Fruit fly (Drosophila melanogaster) whole organism, embryonic: ENCODE results near the gene CG31287.
A peak's percentile ranks its signal among the peaks of the same experiment; 100 is the strongest.

Experiments used
- Abd-B ChIP-seq: fragments of 200-800 bp; sonication (Bioruptor generic); optimal IDR thresholded peaks from 2 replicates; lab custom pipeline; 2018; ENCODE audit warnings: missing biosample characterization, mild to moderate bottlenecking, missing genetic modification characterization, moderate library complexity
- Atf-2 ChIP-seq: fragments of 200-800 bp; sonication (Bioruptor generic); optimal IDR thresholded peaks from 2 replicates; lab custom pipeline; 2016; ENCODE audit warnings: missing biosample characterization, missing genetic modification characterization
- CG10321 ChIP-seq: fragments of 200-800 bp; sonication (Bioruptor generic); IDR thresholded peaks from 2 replicates; pipeline ENCODE4 v1.3.6; 2022; ENCODE audit warnings: missing biosample characterization, missing genetic modification characterization
- CG11085 ChIP-seq: fragments of 200-800 bp; sonication (Bioruptor generic); IDR thresholded peaks from 2 replicates; pipeline ENCODE4 v1.3.6; 2022; ENCODE audit warnings: missing biosample characterization, missing genetic modification characterization
- CG12071 ChIP-seq: fragments of 200-800 bp; sonication (Bioruptor generic); optimal IDR thresholded peaks from 3 replicates; lab custom pipeline; 2018; ENCODE audit warnings: missing biosample characterization, mild to moderate bottlenecking, missing genetic modification characterization
- CG12219 ChIP-seq: fragments of 200-800 bp; sonication (Bioruptor generic); optimal IDR thresholded peaks from 3 replicates; lab custom pipeline; 2018; ENCODE audit warnings: missing biosample characterization, mild to moderate bottlenecking, missing genetic modification characterization
- CG1233 ChIP-seq: fragments of 200-800 bp; sonication (Bioruptor generic); optimal IDR thresholded peaks from 4 replicates; lab custom pipeline; 2018; ENCODE audit warnings: missing biosample characterization, mild to moderate bottlenecking, missing genetic modification characterization
- CG13296 ChIP-seq: fragments of 200-800 bp; sonication (Bioruptor generic); optimal IDR thresholded peaks from 3 replicates; lab custom pipeline; 2018; ENCODE audit warnings: missing biosample characterization, mild to moderate bottlenecking, missing genetic modification characterization
- CG14014 ChIP-seq: fragments of 200-800 bp; sonication (Bioruptor generic); IDR thresholded peaks from 2 replicates; pipeline ENCODE4 v1.3.6; 2022; ENCODE audit warnings: missing biosample characterization, missing genetic modification characterization
- CG15479 ChIP-seq: fragments of 200-800 bp; sonication (Bioruptor generic); optimal IDR thresholded peaks from 3 replicates; lab custom pipeline; 2019; ENCODE audit warnings: missing biosample characterization, mild to moderate bottlenecking, missing genetic modification characterization, moderate library complexity
- CG15601 ChIP-seq: fragments of 200-800 bp; sonication (Bioruptor generic); optimal IDR thresholded peaks from 3 replicates; lab custom pipeline; 2019; ENCODE audit warnings: missing biosample characterization, mild to moderate bottlenecking, missing genetic modification characterization, moderate library complexity
- CG1792 ChIP-seq: fragments of 200-800 bp; sonication (Bioruptor generic); optimal IDR thresholded peaks from 2 replicates; lab custom pipeline; 2016; ENCODE audit warnings: missing biosample characterization, missing genetic modification characterization
- CG2116 ChIP-seq: fragments of 200-800 bp; sonication (Bioruptor generic); optimal IDR thresholded peaks from 3 replicates; lab custom pipeline; 2018; ENCODE audit warnings: missing biosample characterization, mild to moderate bottlenecking, missing genetic modification characterization
- CG2129 ChIP-seq: fragments of 200-800 bp; sonication (Bioruptor generic); IDR thresholded peaks from 2 replicates; pipeline ENCODE4 v1.3.6; 2022; ENCODE audit warnings: missing biosample characterization, missing genetic modification characterization; ENCODE audit not compliant: partially characterized antibody
- CG4328 ChIP-seq: fragments of 200-800 bp; sonication (Bioruptor generic); optimal IDR thresholded peaks from 3 replicates; lab custom pipeline; 2017; ENCODE audit warnings: missing biosample characterization, missing genetic modification reagents, missing genetic modification characterization
- CG6854 ChIP-seq: fragments of 200-800 bp; sonication (Bioruptor generic); optimal IDR thresholded peaks from 3 replicates; lab custom pipeline; 2017; ENCODE audit warnings: missing biosample characterization, mild to moderate bottlenecking, missing genetic modification characterization
- CG8388 ChIP-seq: fragments of 200-800 bp; sonication (Bioruptor generic); optimal IDR thresholded peaks from 2 replicates; lab custom pipeline; 2019; ENCODE audit warnings: missing biosample characterization, mild to moderate bottlenecking, missing genetic modification characterization, moderate library complexity
- CG8765 ChIP-seq: fragments of 200-800 bp; sonication (Bioruptor generic); IDR thresholded peaks from 2 replicates; pipeline ENCODE4 v1.3.6; 2022; ENCODE audit warnings: missing biosample characterization, missing genetic modification characterization
- CG9797 ChIP-seq: fragments of 200-800 bp; sonication (Bioruptor generic); optimal IDR thresholded peaks from 3 replicates; lab custom pipeline; 2018; ENCODE audit warnings: missing biosample characterization, mild to moderate bottlenecking, missing genetic modification characterization
- Dip3 ChIP-seq: fragments of 200-800 bp; sonication (Bioruptor generic); optimal IDR thresholded peaks from 3 replicates; lab custom pipeline; 2016; ENCODE audit warnings: missing biosample characterization, missing genetic modification characterization
- Fer2 ChIP-seq: fragments of 200-800 bp; sonication (Bioruptor generic); optimal IDR thresholded peaks from 2 replicates; lab custom pipeline; 2018; ENCODE audit warnings: missing biosample characterization, mild to moderate bottlenecking, missing genetic modification characterization, moderate library complexity
- HmgD ChIP-seq: fragments of 200-800 bp; sonication (Bioruptor generic); optimal IDR thresholded peaks from 3 replicates; lab custom pipeline; 2016; ENCODE audit warnings: missing biosample characterization, missing genetic modification characterization
- Trl ChIP-seq, 3 experiments: fragments of >200 bp in 2 of 3; fragments of 200-800 bp in 1 of 3; sonication (Bioruptor generic) in 1 of 3; optimal IDR thresholded peaks; 2 replicates in 1 of 3; 3 replicates in 2 of 3; lab custom pipeline; 2016 to 2017; ENCODE audit warnings: missing biosample characterization in 1 of 3, missing genetic modification characterization in 1 of 3
- Xbp1 ChIP-seq: fragments of 200-800 bp; sonication (Bioruptor generic); optimal IDR thresholded peaks from 3 replicates; lab custom pipeline; 2016; ENCODE audit warnings: missing biosample characterization, mild to moderate bottlenecking, missing genetic modification characterization
- aop ChIP-seq: fragments of 200-800 bp; sonication (Bioruptor generic); IDR thresholded peaks from 2 replicates; pipeline ENCODE4 v1.3.6; 2022; ENCODE audit warnings: missing biosample characterization, missing genetic modification characterization
- btn ChIP-seq: fragments of 200-800 bp; sonication (Bioruptor generic); optimal IDR thresholded peaks from 2 replicates; lab custom pipeline; 2016; ENCODE audit warnings: missing biosample characterization, missing genetic modification characterization
- corto ChIP-seq: fragments of 200-800 bp; sonication (Bioruptor generic); optimal IDR thresholded peaks from 2 replicates; lab custom pipeline; 2016; ENCODE audit warnings: missing biosample characterization, mild to moderate bottlenecking, missing genetic modification characterization, moderate library complexity
- da ChIP-seq: fragments of 200-800 bp; sonication (Bioruptor generic); optimal IDR thresholded peaks from 2 replicates; lab custom pipeline; 2016; ENCODE audit warnings: missing biosample characterization, missing genetic modification characterization
- eve ChIP-seq, 2 experiments: fragments of >200 bp; optimal IDR thresholded peaks; 2 replicates each; lab custom pipeline; 2017; ENCODE audit warnings: missing biosample characterization in 2 of 2, missing genetic modification characterization in 2 of 2
- gcm2 ChIP-seq: fragments of 200-800 bp; sonication (Bioruptor generic); optimal IDR thresholded peaks from 2 replicates; lab custom pipeline; 2016; ENCODE audit warnings: missing biosample characterization, missing genetic modification characterization
- gfzf ChIP-seq: fragments of 200-800 bp; sonication (Bioruptor generic); optimal IDR thresholded peaks from 2 replicates; lab custom pipeline; 2016; ENCODE audit warnings: missing biosample characterization, mild to moderate bottlenecking, missing genetic modification characterization, moderate library complexity
- jigr1 ChIP-seq: fragments of 200-800 bp; sonication (Bioruptor generic); IDR thresholded peaks from 3 replicates; pipeline ENCODE4 v1.3.6; 2022; ENCODE audit warnings: missing biosample characterization, missing genetic modification characterization
- kni ChIP-seq: fragments of 200-800 bp; sonication (Bioruptor generic); optimal IDR thresholded peaks from 3 replicates; lab custom pipeline; 2017; ENCODE audit warnings: mild to moderate bottlenecking, missing biosample characterization, missing genetic modification reagents, missing genetic modification characterization
- phol ChIP-seq: fragments of 200-800 bp; sonication (Bioruptor generic); optimal IDR thresholded peaks from 3 replicates; lab custom pipeline; 2018; ENCODE audit warnings: missing biosample characterization, mild to moderate bottlenecking, missing genetic modification characterization, moderate library complexity
- psq ChIP-seq: fragments of 200-800 bp; sonication (Bioruptor generic); optimal IDR thresholded peaks from 2 replicates; lab custom pipeline; 2017; ENCODE audit warnings: missing biosample characterization, missing genetic modification characterization
- pzg ChIP-seq: fragments of 200-800 bp; sonication (Bioruptor generic); optimal IDR thresholded peaks from 3 replicates; lab custom pipeline; 2018; ENCODE audit warnings: missing biosample characterization, mild to moderate bottlenecking, missing genetic modification characterization, moderate library complexity
- ro ChIP-seq: fragments of 200-800 bp; sonication (Bioruptor generic); IDR thresholded peaks from 2 replicates; pipeline ENCODE4 v1.3.6; 2022; ENCODE audit warnings: missing biosample characterization, missing genetic modification characterization
- row ChIP-seq: fragments of 200-800 bp; sonication (Bioruptor generic); IDR thresholded peaks from 3 replicates; pipeline ENCODE4 v1.3.6; 2022; ENCODE audit warnings: missing biosample characterization, missing genetic modification characterization
- run ChIP-seq: fragments of 200-800 bp; sonication (Bioruptor generic); optimal IDR thresholded peaks from 3 replicates; lab custom pipeline; 2018; ENCODE audit warnings: missing biosample characterization, mild to moderate bottlenecking, missing genetic modification characterization
- schlank ChIP-seq: fragments of 200-800 bp; sonication (Bioruptor generic); optimal IDR thresholded peaks from 2 replicates; lab custom pipeline; 2018; ENCODE audit warnings: missing biosample characterization, mild to moderate bottlenecking, missing genetic modification characterization
- seq ChIP-seq: fragments of 200-800 bp; sonication (Bioruptor generic); IDR thresholded peaks from 2 replicates; pipeline ENCODE4 v1.3.6; 2022; ENCODE audit warnings: missing biosample characterization, missing genetic modification characterization
- sob ChIP-seq: fragments of 200-800 bp; sonication (Bioruptor generic); IDR thresholded peaks from 2 replicates; pipeline ENCODE4 v1.3.6; 2022; ENCODE audit warnings: missing biosample characterization, missing genetic modification characterization
- sqz ChIP-seq: fragments of 200-800 bp; sonication (Bioruptor generic); optimal IDR thresholded peaks from 3 replicates; lab custom pipeline; 2018; ENCODE audit warnings: missing biosample characterization, mild to moderate bottlenecking, missing genetic modification characterization
- trem ChIP-seq: fragments of 200-800 bp; optimal IDR thresholded peaks from 3 replicates; lab custom pipeline; 2019; ENCODE audit warnings: missing biosample characterization, mild to moderate bottlenecking, missing genetic modification characterization, moderate library complexity
- unc-4 ChIP-seq: fragments of 200-800 bp; sonication (Bioruptor generic); IDR thresholded peaks from 2 replicates; pipeline ENCODE4 v1.3.6; 2022; ENCODE audit warnings: missing biosample characterization, missing genetic modification characterization; ENCODE audit not compliant: partially characterized antibody
- usp ChIP-seq: fragments of >200 bp; optimal IDR thresholded peaks from 2 replicates; lab custom pipeline; 2017; ENCODE audit warnings: missing biosample characterization, missing genetic modification characterization
- wor ChIP-seq: fragments of 200-800 bp; sonication (Bioruptor generic); IDR thresholded peaks from 2 replicates; pipeline ENCODE4 v1.3.6; 2022; ENCODE audit warnings: missing biosample characterization, missing genetic modification characterization
- zen2 ChIP-seq: fragments of 200-800 bp; sonication (Bioruptor generic); IDR thresholded peaks from 3 replicates; pipeline ENCODE4 v1.3.6; 2022; ENCODE audit warnings: missing biosample characterization, missing genetic modification characterization; ENCODE audit not compliant: partially characterized antibody
- zfh1 ChIP-seq: fragments of 200-800 bp; sonication (Bioruptor generic); IDR thresholded peaks from 3 replicates; pipeline ENCODE4 v1.3.6; 2022; ENCODE audit warnings: missing biosample characterization, missing genetic modification characterization

CG31287 gene

DNA sequence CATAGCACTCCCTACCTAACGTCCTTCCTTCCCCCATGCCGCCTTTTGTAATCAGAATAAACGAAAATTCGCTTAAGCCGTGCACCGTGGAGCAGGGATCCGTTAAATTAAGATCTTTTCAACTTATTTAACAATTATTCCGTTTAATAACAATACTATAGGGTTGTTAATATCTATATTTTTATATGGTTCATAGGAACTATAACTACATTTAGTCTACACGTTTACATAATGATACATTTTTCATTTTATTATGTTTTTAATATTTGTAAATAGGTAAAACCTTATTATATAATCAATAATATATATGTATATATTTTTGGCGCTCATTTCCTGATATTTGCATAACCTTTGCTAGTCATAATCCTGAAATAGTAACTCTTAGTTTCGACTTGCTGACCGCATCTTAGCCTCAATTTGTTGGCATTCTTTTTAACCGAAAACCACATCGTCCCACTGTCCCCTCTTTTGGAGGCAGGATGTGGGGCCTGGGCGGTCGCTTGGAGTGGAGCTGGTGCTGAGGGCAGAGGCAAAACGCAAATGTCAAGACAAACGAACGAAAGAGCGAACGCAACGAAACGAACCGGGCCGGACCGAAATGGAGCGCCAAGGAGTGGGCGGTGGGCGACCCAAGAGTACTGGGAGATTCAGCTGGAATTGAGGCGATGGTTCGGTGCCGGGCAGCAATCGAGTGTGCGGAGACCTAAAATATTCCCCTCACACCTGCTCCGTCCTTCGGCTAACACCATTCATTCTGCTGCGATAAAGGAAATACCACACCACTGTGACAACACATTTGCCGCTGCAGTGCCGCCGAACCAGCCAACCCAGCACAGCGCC lies 6.8 kb downstream of the CG31287 start (continued):
- no peak for TF ChIP-seq da (GFP tag; lab: Kevin White, UChicago)
- TF ChIP-seq CG15601 (tag; lab: Kevin White, UChicago): no peak
- TF ChIP-seq unc-4 (GFP tag; lab: Robert Waterston, UW): no peak
- TF ChIP-seq Dip3: no peak
- no peak for TF ChIP-seq trem (tag; lab: Kevin White, UChicago)
- peak; percentile 4 for TF ChIP-seq Xbp1 (GFP tag; lab: Kevin White, UChicago)
- no peak for TF ChIP-seq btn (GFP tag; lab: Kevin White, UChicago)
- TF ChIP-seq CG11085 (GFP tag; lab: Robert Waterston, UW): peak; percentile 10; the same call in 1 of the 2 replicates
- TF ChIP-seq CG13296 (GFP tag; lab: Kevin White, UChicago): peak; percentile 60
- TF ChIP-seq eve (GFP tag; optimal IDR thresholded peaks at IDR 0.05; lab: Kevin White, UChicago): no peak
- no peak for TF ChIP-seq ro (GFP tag; lab: Robert Waterston, UW)
- TF ChIP-seq Abd-B (GFP tag; lab: Kevin White, UChicago): no peak
- no peak for TF ChIP-seq jigr1 (GFP tag; lab: Robert Waterston, UW)
- no peak for TF ChIP-seq CG4328 (GFP tag; lab: Kevin White, UChicago)
- no peak for TF ChIP-seq Atf-2
- TF ChIP-seq HmgD: no peak
- TF ChIP-seq kni (GFP tag; lab: Kevin White, UChicago): no peak
- TF ChIP-seq pzg (GFP tag; lab: Kevin White, UChicago): no peak
- TF ChIP-seq seq (GFP tag; lab: Robert Waterston, UW): peak; percentile 49; the same call in 1 of the 2 replicates
- no peak for TF ChIP-seq psq
- TF ChIP-seq corto (GFP tag; lab: Kevin White, UChicago): no peak
- peak; percentile 16; the same call in 1 of the 3 replicates for TF ChIP-seq row
- TF ChIP-seq gfzf: no peak
- no peak for TF ChIP-seq zen2 (GFP tag; lab: Robert Waterston, UW)
- TF ChIP-seq Fer2 (tag; lab: Kevin White, UChicago): no peak
- no peak for TF ChIP-seq CG10321 (GFP tag; lab: Robert Waterston, UW)
- TF ChIP-seq CG8388: no peak
- TF ChIP-seq phol (tag; lab: Kevin White, UChicago): peak; percentile 17
- TF ChIP-seq aop (GFP tag; lab: Robert Waterston, UW): no peak
- TF ChIP-seq run (tag; lab: Kevin White, UChicago): no peak
- TF ChIP-seq sob (GFP tag; lab: Robert Waterston, UW): 0 out of 2 replicates have a peak, but pooled peaks have one; percentile 11
- TF ChIP-seq CG8765 (GFP tag; lab: Robert Waterston, UW): no peak
- TF ChIP-seq wor (GFP tag; lab: Robert Waterston, UW): no peak
- TF ChIP-seq sqz: no peak
- TF ChIP-seq CG1233 (GFP tag; lab: Kevin White, UChicago): no peak
- TF ChIP-seq CG12071 (GFP tag; lab: Kevin White, UChicago): no peak
- no peak for TF ChIP-seq CG12219 (GFP tag; lab: Kevin White, UChicago)
- TF ChIP-seq gcm2 (GFP tag; lab: Kevin White, UChicago): no peak
- TF ChIP-seq CG9797 (GFP tag; lab: Kevin White, UChicago): no peak
- no peak for TF ChIP-seq schlank
- TF ChIP-seq CG15479 (GFP tag; lab: Kevin White, UChicago): no peak
- no peak for TF ChIP-seq Trl (optimal IDR thresholded peaks at IDR 0.05; lab: Kevin White, UChicago)
- TF ChIP-seq Trl (GFP tag; optimal IDR thresholded peaks at IDR 0.05; lab: Kevin White, UChicago): no peak
- peak; percentile 63 for TF ChIP-seq CG6854 (GFP tag; lab: Kevin White, UChicago)
- no peak for TF ChIP-seq CG2116 (GFP tag; lab: Kevin White, UChicago)
- 0 out of 3 replicates have a peak, but pooled peaks have one; percentile 19 for TF ChIP-seq zfh1 (GFP tag; lab: Robert Waterston, UW)
- TF ChIP-seq CG2129: no peak
- no peak for TF ChIP-seq usp (GFP tag; lab: Kevin White, UChicago)
- no peak; the same call in 1 of the 2 replicates for TF ChIP-seq CG14014 (GFP tag; lab: Robert Waterston, UW)
- no peak for TF ChIP-seq CG1792
